Worm (Caenorhabditis elegans): ENCODE results near the gene skr-12.

Gene skr-12

ce11 chrIV:17166974-17167373 lies at the start of gene skr-12:
Gene skr-12, plus strand, starts transcription at chrIV:17167274.
- no peak for TF ChIP-seq ama-1 (optimal IDR thresholded peaks at IDR 0.05)
- no peak for TF ChIP-seq unc-39 (tag; optimal IDR thresholded peaks at IDR 0.05)
- no peak for TF ChIP-seq nfya-1 (tag; optimal IDR thresholded peaks at IDR 0.05; ENCODE audit: insufficient read depth)
- no peak for TF ChIP-seq elt-2 (tag; optimal IDR thresholded peaks at IDR 0.05)
- no peak for TF ChIP-seq ZK546.5 (tag; optimal IDR thresholded peaks at IDR 0.05)
- TF ChIP-seq nhr-43 (tag; optimal IDR thresholded peaks at IDR 0.05; ENCODE audit: poor library complexity, severe bottlenecking): no peak
- no peak for TF ChIP-seq fkh-10 (GFP tag; optimal IDR thresholded peaks at IDR 0.05)
- no peak for TF ChIP-seq nhr-25 (tag; optimal IDR thresholded peaks at IDR 0.05)
- TF ChIP-seq jun-1 (tag; optimal IDR thresholded peaks at IDR 0.05): no peak
- TF ChIP-seq egl-5 (tag; optimal IDR thresholded peaks at IDR 0.05): no peak

- TF ChIP-seq ceh-16 (tag; optimal IDR thresholded peaks at IDR 0.05) (no peak), nhr-25 (tag; optimal IDR thresholded peaks at IDR 0.05) (no peak), nhr-23 (tag; optimal IDR thresholded peaks at IDR 0.05) (peak; percentile 52), pqm-1 (tag; optimal IDR thresholded peaks at IDR 0.05) (no peak), lin-39 (tag; optimal IDR thresholded peaks at IDR 0.05) (peak; percentile 32), lin-15B (tag; optimal IDR thresholded peaks at IDR 0.05) (peak; percentile 3), hmg-11 (tag; optimal IDR thresholded peaks at IDR 0.05) (peak; percentile 80), nhr-43 (tag; optimal IDR thresholded peaks at IDR 0.05; ENCODE audit: poor library complexity, severe bottlenecking) (peak; percentile 47), ZK546.5 (tag; optimal IDR thresholded peaks at IDR 0.05) (no peak), nfya-1 (tag; optimal IDR thresholded peaks at IDR 0.05; ENCODE audit: insufficient read depth) (peak; percentile 56), ama-1 (optimal IDR thresholded peaks at IDR 0.05) (no peak), daf-12 (tag; optimal IDR thresholded peaks at IDR 0.05) (no peak), elt-2 (tag; optimal IDR thresholded peaks at IDR 0.05) (peak; percentile 1), nhr-67 (tag; optimal IDR thresholded peaks at IDR 0.05) (no peak), unc-62 (GFP tag; optimal IDR thresholded peaks at IDR 0.05) (no peak), jun-1 (tag; optimal IDR thresholded peaks at IDR 0.05) (no peak), pha-4 (tag; optimal IDR thresholded peaks at IDR 0.05) (peak; percentile 61), nhr-77 (tag; optimal IDR thresholded peaks at IDR 0.05) (no peak), nhr-12 (tag; optimal IDR thresholded peaks at IDR 0.05) (no peak), nhr-237 (tag; optimal IDR thresholded peaks at IDR 0.05) (no peak)
Observed at ce11 chrIV:17118585-17118984, 48.5 kb upstream of the skr-12 start, which contains the start of gene uaf-2. Gene uaf-2, minus strand, starts transcription at chrIV:17118767.

- no peak for TF ChIP-seq nhr-25 (tag; optimal IDR thresholded peaks at IDR 0.05)
- no peak for TF ChIP-seq nfya-1 (tag; optimal IDR thresholded peaks at IDR 0.05; ENCODE audit: insufficient read depth)
- TF ChIP-seq nhr-11 (tag; optimal IDR thresholded peaks at IDR 0.05): no peak
- peak; percentile 22 for TF ChIP-seq hmg-11 (tag; optimal IDR thresholded peaks at IDR 0.05)
- no peak for TF ChIP-seq lin-15B (tag; optimal IDR thresholded peaks at IDR 0.05)
- TF ChIP-seq nhr-76 (tag; optimal IDR thresholded peaks at IDR 0.05): no peak
- no peak for TF ChIP-seq nhr-28 (tag; optimal IDR thresholded peaks at IDR 0.05)
- TF ChIP-seq ama-1 (optimal IDR thresholded peaks at IDR 0.05): peak; percentile 19
Observed at ce11 chrIV:17118987-17119732, 47.9 kb upstream of the skr-12 start, which contains the start of gene itsn-1. Gene itsn-1, plus strand, starts transcription at chrIV:17119682.

- TF ChIP-seq lsy-12 (tag; optimal IDR thresholded peaks at IDR 0.05): no peak
- peak; percentile 24 for TF ChIP-seq nfya-1 (tag; optimal IDR thresholded peaks at IDR 0.05; ENCODE audit: insufficient read depth)
Observed at ce11 chrIV:17121058-17121773, 45.9 kb upstream of the skr-12 start.

ce11 chrIV:17125967-17126366 lies 41.1 kb upstream of the skr-12 start:
- no peak for TF ChIP-seq egl-5 (tag; optimal IDR thresholded peaks at IDR 0.05)
- TF ChIP-seq snpc-4 (tag; optimal IDR thresholded peaks at IDR 0.05): no peak
- TF ChIP-seq nhr-43 (tag; optimal IDR thresholded peaks at IDR 0.05; ENCODE audit: poor library complexity, severe bottlenecking): no peak
- TF ChIP-seq mdl-1 (tag; optimal IDR thresholded peaks at IDR 0.05): no peak

- TF ChIP-seq nhr-77 (tag; optimal IDR thresholded peaks at IDR 0.05): no peak
Observed at ce11 chrIV:17126512-17126911, 40.6 kb upstream of the skr-12 start.

Measured in whole organism, L3 larva.